Worm (Caenorhabditis elegans) whole organism, late embryonic: ENCODE measurements around the gene daf-5.

Experiments used
- ama-1 ChIP-seq: fragments of 150-350 bp; optimal IDR thresholded peaks from 2 replicates; lab custom pipeline; 2014
- ceh-18 ChIP-seq: sonication (generic microtip); optimal IDR thresholded peaks from 2 replicates; lab custom pipeline; 2016; ENCODE audit warnings: missing genetic modification characterization, missing compliant biosample characterization
- ceh-34 ChIP-seq: sonication (generic microtip); optimal IDR thresholded peaks from 2 replicates; lab custom pipeline; 2016; ENCODE audit warnings: mild to moderate bottlenecking, missing genetic modification characterization, missing compliant biosample characterization
- hlh-30 ChIP-seq: sonication (generic microtip); optimal IDR thresholded peaks from 2 replicates; lab custom pipeline; 2017; ENCODE audit warnings: antibody characterized with exemption, missing genetic modification characterization, missing compliant biosample characterization; ENCODE audit not compliant: insufficient read depth
- nfya-1 ChIP-seq: sonication (generic microtip); optimal IDR thresholded peaks from 2 replicates; lab custom pipeline; 2017; ENCODE audit warnings: missing genetic modification characterization, mild to moderate bottlenecking, missing compliant biosample characterization, antibody characterized with exemption, moderate library complexity

DNA sequence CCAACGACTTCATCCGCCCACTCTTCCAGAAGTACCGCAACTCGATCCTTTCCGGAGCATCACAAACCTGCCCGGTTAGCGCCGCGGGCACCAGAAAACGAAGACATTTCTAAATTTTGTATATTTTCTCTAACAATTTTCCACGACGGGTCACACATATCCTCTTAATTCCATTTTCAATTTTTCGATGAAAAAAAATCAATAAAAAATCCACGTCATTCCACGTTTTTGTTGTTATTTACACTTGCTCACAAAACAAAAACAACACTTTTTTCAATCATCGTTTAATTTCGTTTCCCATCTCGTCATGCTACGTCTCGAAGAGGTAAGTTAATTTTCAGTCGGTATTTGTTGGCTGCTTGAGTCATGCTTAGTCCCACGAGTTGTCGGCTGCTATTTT lies 43.7 kb downstream of the daf-5 start, which contains the start of gene F01D5.7:
- no peak for TF ChIP-seq ama-1 (lab: Kevin White, UChicago)
- TF ChIP-seq nfya-1 (tag; lab: Kevin White, UChicago): no peak
- TF ChIP-seq hlh-30 (tag; lab: Kevin White, UChicago): no peak
- TF ChIP-seq ceh-18 (tag; lab: Kevin White, UChicago): no peak
- TF ChIP-seq ceh-34 (tag; lab: Kevin White, UChicago): no peak
